Fruit fly (Drosophila melanogaster) whole organism, embryonic: ENCODE data around the gene Vha16-5.

Experiments used
- Antp ChIP-seq: fragments of 200-800 bp; sonication (Bioruptor generic); optimal IDR thresholded peaks from 3 replicates; lab custom pipeline; 2016; ENCODE audit warnings: missing biosample characterization, missing genetic modification characterization
- Bteb2 ChIP-seq: fragments of 200-800 bp; sonication (Bioruptor generic); optimal IDR thresholded peaks from 2 replicates; lab custom pipeline; 2016; ENCODE audit warnings: missing biosample characterization, missing genetic modification characterization
- CG11504 ChIP-seq: fragments of 200-800 bp; sonication (Bioruptor generic); optimal IDR thresholded peaks from 3 replicates; lab custom pipeline; 2019; ENCODE audit warnings: missing biosample characterization, mild to moderate bottlenecking, missing genetic modification characterization, moderate library complexity
- CG12071 ChIP-seq: fragments of 200-800 bp; sonication (Bioruptor generic); optimal IDR thresholded peaks from 3 replicates; lab custom pipeline; 2018; ENCODE audit warnings: missing biosample characterization, mild to moderate bottlenecking, missing genetic modification characterization
- CG2678 ChIP-seq: fragments of 200-800 bp; sonication (Bioruptor generic); optimal IDR thresholded peaks from 3 replicates; lab custom pipeline; 2019; ENCODE audit warnings: missing biosample characterization, mild to moderate bottlenecking, missing genetic modification characterization, moderate library complexity
- CG31365 ChIP-seq: fragments of 200-800 bp; sonication (Bioruptor generic); optimal IDR thresholded peaks from 2 replicates; lab custom pipeline; 2018; ENCODE audit warnings: missing biosample characterization, mild to moderate bottlenecking, missing genetic modification characterization
- CG32772 ChIP-seq: fragments of 200-800 bp; sonication (Bioruptor generic); IDR thresholded peaks from 2 replicates; pipeline ENCODE4 v1.3.6; 2022; ENCODE audit warnings: missing biosample characterization, missing genetic modification characterization
- CG3726 ChIP-seq: fragments of 200-800 bp; sonication (Bioruptor generic); IDR thresholded peaks from 3 replicates; pipeline ENCODE4, ENCODE4 v1.3.6; 2022; ENCODE audit warnings: missing biosample characterization, missing genetic modification characterization
- CG5180 ChIP-seq: fragments of 200-800 bp; sonication (Bioruptor generic); optimal IDR thresholded peaks from 3 replicates; lab custom pipeline; 2017; ENCODE audit warnings: missing biosample characterization, missing genetic modification characterization, mild to moderate bottlenecking, moderate library complexity, missing genetic modification reagents
- CG9876 ChIP-seq: fragments of 200-800 bp; sonication (Bioruptor generic); optimal IDR thresholded peaks from 2 replicates; lab custom pipeline; 2016; ENCODE audit warnings: missing biosample characterization, missing genetic modification characterization
- CTCF ChIP-seq: fragments of 200-800 bp; sonication (Bioruptor generic); optimal IDR thresholded peaks from 2 replicates; lab custom pipeline; 2017; ENCODE audit warnings: missing biosample characterization, mild to moderate bottlenecking, missing genetic modification characterization, moderate library complexity
- CoRest ChIP-seq: fragments of 200-800 bp; sonication (Bioruptor generic); optimal IDR thresholded peaks from 3 replicates; lab custom pipeline; 2018; ENCODE audit warnings: missing biosample characterization, mild to moderate bottlenecking, missing genetic modification characterization, moderate library complexity
- Dek ChIP-seq: fragments of 200-800 bp; sonication (Bioruptor generic); optimal IDR thresholded peaks from 3 replicates; lab custom pipeline; 2019; ENCODE audit warnings: missing biosample characterization, mild to moderate bottlenecking, missing genetic modification characterization, moderate library complexity
- Dfd ChIP-seq, 2 experiments: fragments of >200 bp; optimal IDR thresholded peaks; 2 replicates each; lab custom pipeline; 2017; ENCODE audit warnings: missing biosample characterization in 2 of 2, missing genetic modification characterization in 2 of 2
- Dip2 ChIP-seq: fragments of 200-800 bp; sonication (Bioruptor generic); IDR thresholded peaks from 2 replicates; pipeline ENCODE4 v1.3.6; 2022; ENCODE audit warnings: missing biosample characterization, missing genetic modification characterization
- Ets65A ChIP-seq: fragments of 200-800 bp; sonication (Bioruptor generic); peaks from one replicate; lab custom pipeline; 2016; ENCODE audit warnings: missing biosample characterization, missing genetic modification characterization
- HLH54F ChIP-seq: fragments of 200-800 bp; sonication (Bioruptor generic); optimal IDR thresholded peaks from 3 replicates; lab custom pipeline; 2016; ENCODE audit warnings: missing biosample characterization, missing genetic modification characterization
- Hr39 ChIP-seq: fragments of >200 bp; optimal IDR thresholded peaks from 2 replicates; lab custom pipeline; 2017
- Lhr ChIP-seq: fragments of 200-800 bp; sonication (Bioruptor generic); optimal IDR thresholded peaks from 3 replicates; lab custom pipeline; 2017; ENCODE audit warnings: mild to moderate bottlenecking, missing biosample characterization, missing genetic modification reagents, missing genetic modification characterization
- Scr ChIP-seq: fragments of 200-800 bp; sonication (Bioruptor generic); IDR thresholded peaks from 2 replicates; pipeline ENCODE4 v1.3.6; 2022; ENCODE audit warnings: missing biosample characterization, missing genetic modification characterization; ENCODE audit not compliant: partially characterized antibody
- Trl ChIP-seq, 3 experiments: fragments of >200 bp in 2 of 3; fragments of 200-800 bp in 1 of 3; sonication (Bioruptor generic) in 1 of 3; optimal IDR thresholded peaks; 2 replicates in 1 of 3; 3 replicates in 2 of 3; lab custom pipeline; 2016 to 2017; ENCODE audit warnings: missing biosample characterization in 1 of 3, missing genetic modification characterization in 1 of 3
- crol ChIP-seq: fragments of 200-800 bp; sonication (Bioruptor generic); IDR thresholded peaks from 2 replicates; pipeline ENCODE4 v1.3.6; 2022; ENCODE audit warnings: missing biosample characterization, missing genetic modification characterization
- dmrt99B ChIP-seq: fragments of 200-800 bp; sonication (Bioruptor generic); optimal IDR thresholded peaks from 2 replicates; lab custom pipeline; 2018; ENCODE audit warnings: missing biosample characterization, mild to moderate bottlenecking, missing genetic modification characterization, moderate library complexity
- fd3F ChIP-seq: fragments of 200-800 bp; sonication (Bioruptor generic); optimal IDR thresholded peaks from 2 replicates; lab custom pipeline; 2018; ENCODE audit warnings: missing biosample characterization, mild to moderate bottlenecking, missing genetic modification characterization, moderate library complexity
- hb ChIP-seq: fragments of 200-800 bp; sonication (Bioruptor generic); IDR thresholded peaks from 3 replicates; pipeline ENCODE4 v1.3.6; 2022; ENCODE audit warnings: missing biosample characterization, missing genetic modification characterization; ENCODE audit not compliant: partially characterized antibody
- hth ChIP-seq: fragments of >200 bp; optimal IDR thresholded peaks from 2 replicates; lab custom pipeline; 2017; ENCODE audit warnings: inconsistent platforms
- inv ChIP-seq: fragments of 200-800 bp; sonication (Bioruptor generic); IDR thresholded peaks from 2 replicates; pipeline ENCODE4 v1.3.6; 2022; ENCODE audit warnings: missing biosample characterization, missing genetic modification characterization; ENCODE audit not compliant: partially characterized antibody
- jing ChIP-seq: fragments of 200-800 bp; sonication (Bioruptor generic); optimal IDR thresholded peaks from 2 replicates; lab custom pipeline; 2018; ENCODE audit warnings: missing biosample characterization, mild to moderate bottlenecking, missing genetic modification characterization
- kah ChIP-seq: fragments of 200-800 bp; sonication (Bioruptor generic); optimal IDR thresholded peaks from 2 replicates; lab custom pipeline; 2018; ENCODE audit warnings: missing biosample characterization, mild to moderate bottlenecking, missing genetic modification characterization
- lmd ChIP-seq: fragments of 200-800 bp; sonication (Bioruptor generic); IDR thresholded peaks from 2 replicates; pipeline ENCODE4 v1.3.6; 2022; ENCODE audit warnings: missing biosample characterization, missing genetic modification characterization
- sc ChIP-seq, 3 experiments: fragments of >200 bp in 2 of 3; fragments of 200-800 bp in 1 of 3; sonication (Bioruptor generic) in 1 of 3; optimal IDR thresholded peaks; 2 replicates in 2 of 3; 3 replicates in 1 of 3; lab custom pipeline; 2017; ENCODE audit warnings: mild to moderate bottlenecking in 1 of 3, missing biosample characterization in 1 of 3, missing genetic modification characterization in 1 of 3, missing genetic modification reagents in 1 of 3
- slou ChIP-seq: fragments of 200-800 bp; sonication (Bioruptor generic); optimal IDR thresholded peaks from 3 replicates; lab custom pipeline; 2016; ENCODE audit warnings: missing biosample characterization, missing genetic modification characterization
- slp2 ChIP-seq: fragments of 200-800 bp; sonication (Bioruptor generic); optimal IDR thresholded peaks from 2 replicates; lab custom pipeline; 2016; ENCODE audit warnings: missing biosample characterization, missing genetic modification characterization
- stwl ChIP-seq: fragments of 200-800 bp; sonication (Bioruptor generic); optimal IDR thresholded peaks from 3 replicates; lab custom pipeline; 2018; ENCODE audit warnings: missing biosample characterization, mild to moderate bottlenecking, missing genetic modification characterization, moderate library complexity
- tin ChIP-seq: fragments of 200-800 bp; sonication (Bioruptor generic); optimal IDR thresholded peaks from 3 replicates; lab custom pipeline; 2016; ENCODE audit warnings: missing biosample characterization, missing genetic modification characterization
- twi ChIP-seq: fragments of 200-800 bp; optimal IDR thresholded peaks from 2 replicates; lab custom pipeline; 2019; ENCODE audit warnings: missing biosample characterization, mild to moderate bottlenecking, missing genetic modification characterization, moderate library complexity

The Vha16-5 gene

DNA sequence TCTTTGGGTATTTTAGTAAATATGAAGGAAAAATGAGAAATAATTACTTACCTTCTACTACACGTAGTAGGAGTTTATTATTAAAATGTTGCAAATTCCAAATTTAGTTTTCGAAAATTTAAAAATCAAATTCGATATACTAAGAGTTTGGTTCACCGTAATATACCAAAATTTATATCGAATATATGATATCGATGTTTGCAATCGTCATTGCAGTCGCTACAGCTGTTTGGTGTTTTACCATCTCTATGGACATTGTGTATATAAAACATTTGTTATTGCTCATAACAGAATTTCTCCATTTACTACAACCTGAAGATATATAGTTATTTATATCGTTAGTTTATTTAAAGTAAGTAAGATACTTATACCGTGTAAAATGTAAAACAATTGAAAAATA lies 8.1 kb downstream of the Vha16-5 start, which contains the start of gene CG6443 (continued):
- TF ChIP-seq inv (GFP tag; lab: Robert Waterston, UW) (peak; percentile 51; the same call in 1 of the 2 replicates), hth (no peak), jing (GFP tag; lab: Kevin White, UChicago) (no peak), kah (GFP tag; lab: Kevin White, UChicago) (no peak)

DNA sequence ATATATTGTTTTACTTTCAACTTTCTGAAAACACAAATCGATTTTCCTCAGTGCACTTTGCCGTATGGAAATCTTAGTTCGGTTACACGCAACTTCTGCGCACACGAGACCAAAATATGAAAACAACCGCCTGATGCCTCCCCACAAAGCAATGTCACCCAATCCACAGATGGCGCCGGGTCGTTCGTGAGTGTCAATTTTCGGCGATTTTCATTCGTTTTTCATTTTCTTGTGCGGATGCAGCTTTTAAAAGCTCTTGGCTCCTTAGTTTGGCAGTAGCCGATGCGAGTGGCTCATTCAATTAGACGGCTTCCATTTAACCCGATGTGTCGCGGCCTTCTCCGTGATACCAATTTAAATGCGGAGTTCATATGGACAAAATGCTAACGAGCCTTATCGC lies 12.9 kb downstream of the Vha16-5 start, which contains the start of gene CG6431:
Gene CG6431, plus strand, starts transcription at position 301 of the 400 bp plus-strand sequence.
- TF ChIP-seq CG3726 (GFP tag; lab: Robert Waterston, UW) (peak; percentile 19; the same call in 1 of the 3 replicates), sc (optimal IDR thresholded peaks at IDR 0.05; lab: Kevin White, UChicago) (no peak), sc (GFP tag; optimal IDR thresholded peaks at IDR 0.05; lab: Kevin White, UChicago) (no peak)

DNA sequence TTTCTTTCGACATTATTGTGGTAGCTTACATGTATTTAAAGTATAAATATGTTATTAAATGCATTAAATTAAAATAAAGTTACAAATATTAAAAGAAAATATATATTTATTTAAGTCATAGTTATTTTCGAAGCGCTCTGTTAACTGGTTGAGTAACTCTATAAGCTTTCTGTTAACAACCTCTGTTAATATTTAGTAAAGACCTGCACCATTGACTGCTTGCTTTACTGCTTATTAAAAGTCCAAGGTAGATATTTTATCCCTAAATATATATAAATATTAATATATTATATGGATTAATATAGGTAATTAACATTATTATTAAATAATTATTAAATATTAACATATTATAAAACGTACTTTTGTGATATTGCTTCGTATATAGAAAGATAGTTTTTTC lies 15.3 kb downstream of the Vha16-5 start:
- TF ChIP-seq Bteb2 (no peak), CG31365 (peak; percentile 77), Antp (GFP tag; lab: Kevin White, UChicago) (no peak), stwl (tag; lab: Kevin White, UChicago) (peak; percentile 66), CTCF (GFP tag; lab: Kevin White, UChicago) (peak; percentile 17), CG2678 (tag; lab: Kevin White, UChicago) (no peak), Lhr (GFP tag; lab: Kevin White, UChicago) (no peak), CoRest (tag; lab: Kevin White, UChicago) (no peak), CG11504 (tag; lab: Kevin White, UChicago) (peak; percentile 36), Dip2 (GFP tag; lab: Robert Waterston, UW) (no peak)

DNA sequence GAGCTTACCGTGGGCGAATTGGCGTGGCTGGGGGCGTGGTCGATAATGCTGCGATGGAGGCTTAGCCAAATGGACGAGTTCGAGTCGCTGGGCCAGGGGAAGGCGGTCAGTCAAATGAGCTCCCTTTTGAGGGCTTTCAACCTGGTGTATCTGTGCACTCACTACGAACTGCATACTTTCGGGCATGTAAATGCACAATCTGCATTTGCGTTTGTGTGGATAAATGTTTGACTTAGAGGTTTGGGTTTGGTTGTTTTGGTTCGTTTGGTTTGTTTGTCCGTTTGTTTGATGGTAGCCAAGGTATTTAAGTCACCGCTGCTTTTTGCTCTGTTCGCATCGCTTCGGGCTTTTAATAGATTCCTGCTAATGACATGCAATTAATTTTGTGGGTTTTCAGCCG lies 25.6 kb downstream of the Vha16-5 start:
- TF ChIP-seq lmd (GFP tag; lab: Robert Waterston, UW) (0 out of 2 replicates have a peak, but pooled peaks have one; percentile 19), CG5180 (GFP tag; lab: Kevin White, UChicago) (peak; percentile 93), crol (GFP tag; lab: Robert Waterston, UW) (peak; percentile 37; the same call in 1 of the 2 replicates), HLH54F (GFP tag; lab: Kevin White, UChicago) (no peak), CG12071 (GFP tag; lab: Kevin White, UChicago) (no peak), Trl (optimal IDR thresholded peaks at IDR 0.05; lab: Kevin White, UChicago) (no peak), Trl (GFP tag; optimal IDR thresholded peaks at IDR 0.05; lab: Kevin White, UChicago) (no peak), hb (GFP tag; lab: Robert Waterston, UW) (0 out of 3 replicates have a peak, but pooled peaks have one; percentile 19), twi (tag; lab: Kevin White, UChicago) (no peak), CG9876 (no peak), Scr (GFP tag; lab: Robert Waterston, UW) (no peak), dmrt99B (tag; lab: Kevin White, UChicago) (no peak)
- TF ChIP-seq, all 482 proteins: peak for 4

DNA sequence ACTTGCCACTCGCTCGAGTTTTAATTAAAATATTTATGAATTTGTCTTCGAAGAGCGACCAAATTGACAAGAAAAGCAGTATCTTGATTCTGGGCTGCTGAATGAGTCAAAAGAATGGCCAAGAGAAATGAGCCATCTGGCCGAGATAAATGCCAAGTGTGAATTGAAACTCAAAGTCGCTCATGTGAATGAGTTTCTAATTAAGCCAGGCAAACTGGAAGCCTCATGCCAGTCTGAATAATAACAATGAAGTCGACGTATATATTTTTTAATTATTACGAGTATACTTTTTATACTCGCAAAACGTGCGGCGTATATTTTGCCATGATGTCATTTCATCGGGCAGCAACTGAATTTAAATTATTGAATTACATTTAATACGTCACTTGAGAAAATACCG lies 27.5 kb downstream of the Vha16-5 start, which contains the start of gene Lip2:
Gene Lip2, minus strand, starts transcription at position 101 of the 400 bp plus-strand sequence.
- TF ChIP-seq Dfd (GFP tag; optimal IDR thresholded peaks at IDR 0.05; lab: Kevin White, UChicago) (no peak), fd3F (GFP tag; lab: Kevin White, UChicago) (no peak), Dek (tag; lab: Kevin White, UChicago) (no peak)

DNA sequence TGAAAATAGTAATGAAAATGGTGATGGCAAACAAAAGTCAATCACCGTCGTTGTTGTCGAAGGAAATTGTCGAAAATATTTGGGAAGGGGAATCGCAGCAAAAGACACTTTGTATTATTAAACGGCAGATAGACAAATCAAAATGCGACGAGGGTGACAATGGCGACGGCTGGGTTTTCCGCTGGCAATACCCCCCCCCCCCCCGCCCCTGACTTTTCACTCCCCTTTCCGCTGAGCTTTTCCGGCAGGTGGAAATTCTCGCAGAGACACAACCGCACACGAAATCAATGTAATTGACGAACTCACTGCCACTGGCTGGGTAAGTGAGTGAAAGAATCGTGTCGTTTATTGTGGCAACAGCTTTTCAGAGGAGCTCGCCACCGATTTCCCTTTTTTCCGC lies 28.8 kb downstream of the Vha16-5 start:
- TF ChIP-seq crol (GFP tag; lab: Robert Waterston, UW) = peak; percentile 67
- peak; percentile 64 for TF ChIP-seq Hr39 (lab: Kevin White, UChicago)
- no peak for TF ChIP-seq slou
- TF ChIP-seq slp2 (GFP tag; lab: Kevin White, UChicago) = no peak
- TF ChIP-seq hth = no peak
- no peak for TF ChIP-seq CG32772 (GFP tag; lab: Robert Waterston, UW)
- TF ChIP-seq Ets65A (GFP tag; lab: Kevin White, UChicago) = peak; percentile 13
- no peak for TF ChIP-seq tin (GFP tag; lab: Kevin White, UChicago)
- TF ChIP-seq, all 482 proteins: peak for 3
